Fruit fly (Drosophila melanogaster) whole organism, wandering third instar larva: Measurements from ENCODE around the gene Zasp66.

ENCODE experiments used
- Abd-B ChIP-seq: fragments of >200 bp; optimal IDR thresholded peaks from 2 replicates; lab custom pipeline; 2017; ENCODE audit warnings: missing biosample characterization, missing genetic modification characterization
- GATAd ChIP-seq: sonication (Bioruptor generic); optimal IDR thresholded peaks from 2 replicates; lab custom pipeline; 2016; ENCODE audit warnings: missing biosample characterization, missing genetic modification characterization
- Hr78 ChIP-seq: fragments of >200 bp; optimal IDR thresholded peaks from 2 replicates; lab custom pipeline; 2017; ENCODE audit warnings: missing biosample characterization, missing genetic modification characterization
- Hr83 ChIP-seq: fragments of 200-300 bp; sonication (Bioruptor generic); optimal IDR thresholded peaks from 2 replicates; lab custom pipeline; 2016; ENCODE audit warnings: missing biosample characterization, mild to moderate bottlenecking, missing genetic modification characterization, moderate library complexity; ENCODE audit not compliant: poor library complexity, severe bottlenecking
- br ChIP-seq: fragments of 200-800 bp; sonication (Bioruptor generic); optimal IDR thresholded peaks from 2 replicates; lab custom pipeline; 2016; ENCODE audit warnings: missing biosample characterization, missing genetic modification characterization
- psq ChIP-seq: fragments of 200-800 bp; sonication (Bioruptor generic); optimal IDR thresholded peaks from 3 replicates; lab custom pipeline; 2017; ENCODE audit warnings: missing biosample characterization, mild to moderate bottlenecking, missing genetic modification characterization, moderate library complexity

DNA sequence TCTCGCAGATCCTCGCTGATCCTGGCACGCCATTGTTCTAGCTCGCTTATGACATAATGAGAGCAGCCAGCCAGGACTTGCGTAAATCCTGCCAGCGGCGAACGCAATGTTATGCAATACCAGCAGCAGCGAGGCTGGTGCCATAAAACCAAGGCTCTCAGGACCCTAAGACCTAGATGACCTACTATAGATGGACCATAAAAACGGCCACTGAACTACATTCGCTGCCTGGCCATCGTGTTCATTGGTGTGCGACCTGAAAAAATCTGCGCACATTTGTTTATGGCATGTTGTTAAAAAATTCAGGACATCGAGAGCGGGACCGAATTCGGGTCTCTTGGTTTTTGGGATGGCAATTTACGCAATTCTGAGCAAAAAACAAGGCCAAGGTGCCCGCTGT is 29.4 kb downstream of the Zasp66 start:
- TF ChIP-seq GATAd (GFP tag; lab: Kevin White, UChicago), result no peak
- no peak for TF ChIP-seq Hr78
- no peak for TF ChIP-seq br (GFP tag; lab: Kevin White, UChicago)
- no peak for TF ChIP-seq Abd-B (GFP tag; lab: Kevin White, UChicago)
- TF ChIP-seq Hr83 (GFP tag; lab: Kevin White, UChicago), result no peak
- no peak for TF ChIP-seq psq
